Fruit fly (Drosophila melanogaster): ENCODE results near the gene Or74a.

Or74a gene

DNA sequence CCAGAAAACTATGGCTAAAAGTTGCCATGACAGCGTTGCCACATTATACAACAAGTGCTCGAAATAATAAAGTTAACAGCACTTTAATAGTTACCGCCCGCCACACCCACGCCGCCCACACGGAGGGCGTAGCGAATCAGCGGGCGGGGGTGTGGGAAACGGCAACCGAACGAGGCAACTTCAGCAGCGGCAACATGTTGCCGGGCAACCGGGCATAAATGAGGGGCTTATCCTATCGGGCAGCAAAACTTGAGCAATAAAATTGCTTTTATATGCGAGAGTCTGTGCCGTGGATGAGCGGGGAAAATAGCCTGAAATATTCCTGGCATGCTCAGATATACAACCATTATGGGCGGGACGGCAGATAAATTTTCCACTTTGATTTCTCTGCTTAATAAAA is 12.7 kb downstream of the Or74a start:
- TF ChIP-seq CG34367 (tag; optimal IDR thresholded peaks at IDR 0.05) = no peak

DNA sequence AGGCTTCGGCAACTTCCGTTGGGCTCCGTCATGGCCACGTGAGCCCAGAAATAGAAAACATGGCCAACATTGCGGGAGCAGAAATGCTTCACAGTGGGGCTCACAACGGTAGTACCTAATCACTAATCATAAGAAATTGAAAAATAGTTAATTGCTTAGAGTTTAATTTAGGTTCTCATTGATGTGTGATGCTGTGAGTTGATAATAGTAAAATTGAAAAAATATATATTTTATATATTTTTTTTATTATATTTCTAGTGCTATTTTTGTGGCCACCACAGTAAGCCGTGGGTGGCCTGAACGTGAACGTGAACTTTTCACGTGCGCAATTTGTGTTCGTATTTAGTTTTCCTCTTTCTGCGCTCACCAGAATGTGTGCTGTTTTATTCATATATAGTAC is 18.5 kb downstream of the Or74a start:
- TF ChIP-seq CG8301 (tag; optimal IDR thresholded peaks at IDR 0.05) (no peak), CG14655 (GFP tag; optimal IDR thresholded peaks at IDR 0.05) (peak; percentile 21)

DNA sequence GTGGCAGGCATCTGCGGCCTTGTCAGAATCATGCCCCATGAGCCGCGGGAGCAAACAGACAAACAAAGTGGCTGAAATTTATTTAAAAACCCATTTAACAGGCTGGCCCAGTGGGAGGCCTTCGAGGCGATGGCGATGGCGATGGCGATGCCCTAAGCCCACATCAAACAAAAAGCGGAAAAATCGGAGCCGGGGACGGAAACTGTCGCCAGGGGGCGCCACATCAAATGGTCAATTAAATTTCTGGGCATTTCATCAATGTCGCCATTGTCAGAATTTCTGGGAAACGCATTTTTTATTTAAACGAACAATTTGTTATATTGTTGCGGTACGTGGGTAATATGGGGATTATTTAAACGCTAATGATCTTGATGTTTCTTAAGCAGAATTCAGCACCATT is 36.8 kb downstream of the Or74a start:
- TF ChIP-seq D1 (tag; optimal IDR thresholded peaks at IDR 0.05) (no peak), CG8159 (tag; optimal IDR thresholded peaks at IDR 0.05) (no peak), fd96Ca (GFP tag; IDR thresholded peaks at IDR 0.05) (no peak), CG34367 (tag; optimal IDR thresholded peaks at IDR 0.05) (no peak), CG10348 (GFP tag; IDR thresholded peaks at IDR 0.05) (no peak), CG15710 (tag; optimal IDR thresholded peaks at IDR 0.05) (no peak), CG13204 (GFP tag; optimal IDR thresholded peaks at IDR 0.05) (no peak), CG9948 (tag; optimal IDR thresholded peaks at IDR 0.05) (no peak), rn (GFP tag; IDR thresholded peaks at IDR 0.05) (no peak), CG12605 (GFP tag; IDR thresholded peaks at IDR 0.05) (no peak), Snoo (tag; optimal IDR thresholded peaks at IDR 0.05) (no peak), Pif1A (GFP tag; optimal IDR thresholded peaks at IDR 0.05) (no peak), Ets98B (GFP tag; IDR thresholded peaks at IDR 0.05) (no peak), CG8301 (tag; optimal IDR thresholded peaks at IDR 0.05) (no peak), CG17806 (tag; optimal IDR thresholded peaks at IDR 0.05) (no peak), EcR (GFP tag; optimal IDR thresholded peaks at IDR 0.05) (no peak), CG32121 (GFP tag; IDR thresholded peaks at IDR 0.05) (no peak), gl (tag; optimal IDR thresholded peaks at IDR 0.05) (no peak), CG14655 (GFP tag; optimal IDR thresholded peaks at IDR 0.05) (no peak), Pif1B (GFP tag; optimal IDR thresholded peaks at IDR 0.05) (no peak)
